Worm (Caenorhabditis elegans) whole organism, midembryonic: Measurements from ENCODE around the gene pafo-1.

Experiments used
- T22C8.4 ChIP-seq: fragments of 200-800 bp; sonication (Bioruptor generic); IDR thresholded peaks from 2 replicates; pipeline ENCODE4 v1.3.6; 2022; ENCODE audit warnings: missing genetic modification characterization, missing compliant biosample characterization
- cog-1 ChIP-seq: sonication (generic microtip); optimal IDR thresholded peaks from 2 replicates; lab custom pipeline; 2016; ENCODE audit warnings: missing genetic modification characterization, missing compliant biosample characterization
- ztf-23 ChIP-seq: fragments of 200-800 bp; sonication (Bioruptor generic); IDR thresholded peaks from 2 replicates; pipeline ENCODE4 v1.3.6; 2022; ENCODE audit warnings: missing genetic modification reagents, missing genetic modification characterization, missing compliant biosample characterization

DNA sequence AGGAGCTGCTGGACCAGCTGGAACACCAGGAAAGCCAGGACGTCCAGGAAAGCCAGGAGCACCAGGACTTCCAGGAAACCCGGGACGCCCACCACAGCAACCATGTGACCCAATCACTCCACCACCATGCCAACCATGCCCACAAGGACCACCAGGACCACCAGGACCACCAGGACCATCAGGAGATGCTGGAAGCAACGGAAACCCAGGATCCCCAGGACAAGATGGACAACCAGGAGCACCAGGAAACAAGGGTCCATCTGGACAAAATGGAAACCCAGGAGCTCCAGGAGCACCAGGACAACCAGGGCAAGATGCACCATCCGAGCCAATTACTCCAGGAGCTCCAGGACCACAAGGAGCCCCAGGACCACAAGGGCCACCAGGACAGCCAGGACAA, 37.1 kb upstream of the pafo-1 start:
- TF ChIP-seq T22C8.4 (GFP tag; lab: Robert Waterston, UW) = no peak
- no peak for TF ChIP-seq cog-1 (tag; lab: Kevin White, UChicago)
- no peak for TF ChIP-seq ztf-23 (GFP tag; lab: Robert Waterston, UW)
